Fruit fly (Drosophila melanogaster) Kc167 (cell line): ENCODE measurements around the gene Inx3.

ENCODE experiments used
- Myc ChIP-seq: fragments of >200 bp; optimal IDR thresholded peaks from 2 replicates; lab custom pipeline; 2017; ENCODE audit warnings: missing external identifiers
- Sin3A ChIP-seq: fragments of >200 bp; optimal IDR thresholded peaks from 2 replicates; lab custom pipeline; 2018; ENCODE audit warnings: missing external identifiers
- h ChIP-seq: fragments of >200 bp; optimal IDR thresholded peaks from 3 replicates; lab custom pipeline; 2018; ENCODE audit warnings: missing external identifiers
- insv ChIP-seq: fragments of >200 bp; optimal IDR thresholded peaks from 3 replicates; lab custom pipeline; 2018; ENCODE audit warnings: missing external identifiers
- psq ChIP-seq: fragments of >200 bp; optimal IDR thresholded peaks from 2 replicates; lab custom pipeline; 2017; ENCODE audit warnings: missing external identifiers

DNA sequence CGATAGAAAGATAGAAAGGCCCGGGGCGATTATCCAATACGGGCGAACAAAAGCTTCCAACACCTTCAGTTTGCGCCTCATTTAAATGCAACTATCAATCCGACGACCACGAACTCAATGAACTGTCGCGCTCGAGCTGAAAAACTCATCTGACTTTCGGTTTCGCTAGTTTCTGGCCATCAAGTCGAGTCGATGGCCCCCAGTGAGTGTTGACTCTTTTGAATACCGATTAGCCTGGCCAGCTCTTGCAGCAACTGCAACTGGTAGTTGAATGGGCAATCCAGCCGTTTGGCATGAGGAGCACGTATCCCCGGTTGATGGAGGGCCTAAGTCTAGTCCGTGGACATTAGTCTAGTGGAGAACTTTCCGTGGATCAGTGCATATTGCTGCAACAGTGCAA is 32.1 kb downstream of the Inx3 start:
- TF ChIP-seq Sin3A (lab: Kevin White, UChicago) = no peak
- TF ChIP-seq psq (lab: Kevin White, UChicago) = no peak
- no peak for TF ChIP-seq insv (lab: Kevin White, UChicago)
- no peak for TF ChIP-seq h (lab: Kevin White, UChicago)
- TF ChIP-seq Myc (lab: Kevin White, UChicago) = no peak
